Fruit fly (Drosophila melanogaster): ENCODE results near the gene CG12316.
A peak's percentile ranks its signal among the peaks of the same experiment; 100 is the strongest.

CG12316 gene

DNA sequence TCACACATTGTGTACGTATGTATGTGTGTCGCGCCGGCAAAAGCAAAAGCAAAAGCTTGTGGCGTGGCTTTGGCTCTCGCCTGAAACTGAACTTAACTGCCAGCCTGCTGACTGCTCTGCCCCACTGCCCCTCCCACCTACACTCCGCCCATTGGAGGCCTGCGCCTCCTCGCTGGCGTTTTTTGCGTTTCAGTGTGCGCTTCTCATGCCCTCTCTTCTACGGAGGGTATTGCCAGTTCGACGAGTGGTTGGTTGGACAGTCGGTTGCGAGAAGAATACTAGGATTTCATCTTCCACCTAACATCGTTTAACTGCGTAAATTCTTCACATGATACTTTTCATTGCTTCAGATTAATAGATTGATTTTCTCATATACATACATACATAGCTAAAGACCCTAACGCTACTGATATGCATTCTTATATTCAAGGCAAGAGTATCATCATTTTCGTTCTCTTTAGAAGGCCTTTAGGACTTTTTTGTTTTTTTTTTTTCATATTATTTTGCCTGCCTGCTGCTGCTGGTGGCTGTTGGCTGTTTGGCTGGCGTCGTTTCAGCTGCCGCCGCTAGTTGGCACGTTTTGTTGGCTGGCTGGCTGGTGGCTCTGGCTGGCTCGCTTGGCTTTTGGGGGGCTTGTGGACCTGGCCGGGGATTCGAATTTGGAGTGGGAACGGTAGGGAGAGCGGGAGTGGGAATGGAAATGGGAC is 31.7 kb downstream of the CG12316 start (continued):
- TF ChIP-seq CG12299 (tag; optimal IDR thresholded peaks at IDR 0.05) (no peak), CG2875 (GFP tag; optimal IDR thresholded peaks at IDR 0.05) (no peak), vfl (GFP tag; optimal IDR thresholded peaks at IDR 0.05) (peak; percentile 46), al (GFP tag; IDR thresholded peaks at IDR 0.05) (peak; percentile 38; the same call in 1 of the 2 replicates), CG3838 (GFP tag; optimal IDR thresholded peaks at IDR 0.05) (no peak), Six4 (GFP tag; optimal IDR thresholded peaks at IDR 0.05) (no peak), luna (GFP tag; optimal IDR thresholded peaks at IDR 0.05) (peak; percentile 32), hkb (optimal IDR thresholded peaks at IDR 0.05) (no peak), hkb (GFP tag; IDR thresholded peaks at IDR 0.05) (peak; percentile 53), MBD-R2 (GFP tag; IDR thresholded peaks at IDR 0.05) (peak; percentile 34; the same call in 1 of the 2 replicates), CG6689 (GFP tag; IDR thresholded peaks at IDR 0.05) (peak; percentile 53), jumu (GFP tag; optimal IDR thresholded peaks at IDR 0.05) (peak; percentile 60), CG17361 (GFP tag; IDR thresholded peaks at IDR 0.05) (peak; percentile 70; the same call in 2 of the 3 replicates), CG13296 (GFP tag; optimal IDR thresholded peaks at IDR 0.05) (peak; percentile 46), fd3F (GFP tag; optimal IDR thresholded peaks at IDR 0.05) (peak; percentile 44), Sry-δ (GFP tag; optimal IDR thresholded peaks at IDR 0.05) (peak; percentile 17), CkIIα-i1 (GFP tag; IDR thresholded peaks at IDR 0.05) (no peak), CG1529 (GFP tag; optimal IDR thresholded peaks at IDR 0.05) (peak; percentile 47), knrl (GFP tag; IDR thresholded peaks at IDR 0.05; ENCODE audit: partially characterized antibody) (no peak), CG2129 (GFP tag; IDR thresholded peaks at IDR 0.05; ENCODE audit: partially characterized antibody) (no peak), D19B (GFP tag; optimal IDR thresholded peaks at IDR 0.05) (peak; percentile 49), pan (optimal IDR thresholded peaks at IDR 0.05) (no peak), pan (GFP tag; optimal IDR thresholded peaks at IDR 0.05 in 1 of 2, IDR thresholded peaks at IDR 0.05 in 1 of 2) (peak in 1 of 2 experiments; percentile 68), sob (GFP tag; IDR thresholded peaks at IDR 0.05) (peak; percentile 75), chif (GFP tag; optimal IDR thresholded peaks at IDR 0.05) (peak; percentile 20 to 44), CG17912 (GFP tag; optimal IDR thresholded peaks at IDR 0.05) (no peak), klu (GFP tag; IDR thresholded peaks at IDR 0.05) (peak; percentile 62; the same call in 1 of the 2 replicates), CG3995 (GFP tag; optimal IDR thresholded peaks at IDR 0.05) (no peak), Sry-β (GFP tag; optimal IDR thresholded peaks at IDR 0.05) (no peak), CG6791 (GFP tag; IDR thresholded peaks at IDR 0.05; ENCODE audit: partially characterized antibody) (no peak), CG7987 (GFP tag; optimal IDR thresholded peaks at IDR 0.05) (no peak), CG16815 (GFP tag; optimal IDR thresholded peaks at IDR 0.05) (peak; percentile 13), CG6272 (GFP tag; IDR thresholded peaks at IDR 0.05) (no peak), nom (GFP tag; optimal IDR thresholded peaks at IDR 0.05) (peak; percentile 64), Dek (tag; optimal IDR thresholded peaks at IDR 0.05) (no peak), CG8089 (GFP tag; optimal IDR thresholded peaks at IDR 0.05) (peak; percentile 8), Bgb (GFP tag; IDR thresholded peaks at IDR 0.05; ENCODE audit: partially characterized antibody) (no peak), MTF-1 (GFP tag; optimal IDR thresholded peaks at IDR 0.05; ENCODE audit: borderline replicate concordance) (no peak), CG4282 (GFP tag; optimal IDR thresholded peaks at IDR 0.05) (no peak), zfh2 (GFP tag; optimal IDR thresholded peaks at IDR 0.05) (peak; percentile 62), CG15073 (GFP tag; optimal IDR thresholded peaks at IDR 0.05) (no peak), CG10979 (tag; optimal IDR thresholded peaks at IDR 0.05) (peak; percentile 27), chn (GFP tag; optimal IDR thresholded peaks at IDR 0.05) (peak; percentile 44), Mes4 (GFP tag; optimal IDR thresholded peaks at IDR 0.05) (peak; percentile 48), CG11723 (GFP tag; optimal IDR thresholded peaks at IDR 0.05) (peak; percentile 24), Antp (GFP tag; optimal IDR thresholded peaks at IDR 0.05) (peak; percentile 72), ase (GFP tag; IDR thresholded peaks at IDR 0.05) (no peak), CG10147 (GFP tag; optimal IDR thresholded peaks at IDR 0.05) (peak; percentile 35), CG7357 (GFP tag; IDR thresholded peaks at IDR 0.05) (peak; percentile 14; the same call in 1 of the 3 replicates), rib (GFP tag; IDR thresholded peaks at IDR 0.05) (peak; percentile 27; the same call in 1 of the 2 replicates)
